Worm (Caenorhabditis elegans): ENCODE results near the gene str-171.

Gene str-171

ce11 chrV:15148800-15149199, 16.5 kb upstream of the str-171 start, which contains the start of gene T09F5.1:
T09F5.1 (plus strand) TSS chrV:15149100.
- TF ChIP-seq dsc-1 (tag; optimal IDR thresholded peaks at IDR 0.05) (no peak), F16B12.6 (tag; optimal IDR thresholded peaks at IDR 0.05) (no peak), lin-13 (GFP tag; optimal IDR thresholded peaks at IDR 0.05) (no peak), nhr-84 (tag; optimal IDR thresholded peaks at IDR 0.05) (no peak), unc-30 (tag; optimal IDR thresholded peaks at IDR 0.05) (no peak), lsy-2 (tag; optimal IDR thresholded peaks at IDR 0.05) (no peak)

- no peak for TF ChIP-seq nhr-12 (tag; optimal IDR thresholded peaks at IDR 0.05)
- TF ChIP-seq mab-9 (GFP tag; IDR thresholded peaks at IDR 0.05), result no peak
- TF ChIP-seq isw-1 (GFP tag; IDR thresholded peaks at IDR 0.05), result no peak
- no peak for TF ChIP-seq egl-27 (tag; optimal IDR thresholded peaks at IDR 0.05)
- TF ChIP-seq mdl-1 (tag; optimal IDR thresholded peaks at IDR 0.05), result no peak
- no peak for TF ChIP-seq alr-1 (tag; optimal IDR thresholded peaks at IDR 0.05; ENCODE audit: borderline replicate concordance)
- no peak for TF ChIP-seq dsc-1 (tag; optimal IDR thresholded peaks at IDR 0.05)
- TF ChIP-seq vab-15 (tag; optimal IDR thresholded peaks at IDR 0.05), result no peak
- no peak for TF ChIP-seq sptf-1 (tag; optimal IDR thresholded peaks at IDR 0.05)
- TF ChIP-seq fkh-8 (tag; optimal IDR thresholded peaks at IDR 0.05), result no peak
- TF ChIP-seq fkh-4 (tag; optimal IDR thresholded peaks at IDR 0.05; ENCODE audit: borderline replicate concordance), result no peak
- TF ChIP-seq swsn-7 (tag; optimal IDR thresholded peaks at IDR 0.05), result no peak
- TF ChIP-seq fos-1 (tag; optimal IDR thresholded peaks at IDR 0.05), result no peak
- TF ChIP-seq lin-13 (GFP tag; optimal IDR thresholded peaks at IDR 0.05), result no peak
- TF ChIP-seq grh-1 (GFP tag; IDR thresholded peaks at IDR 0.05), result no peak
- TF ChIP-seq sox-4 (tag; optimal IDR thresholded peaks at IDR 0.05), result no peak
- no peak for TF ChIP-seq ceh-63 (GFP tag; optimal IDR thresholded peaks at IDR 0.05)
- no peak for TF ChIP-seq pqm-1 (tag; optimal IDR thresholded peaks at IDR 0.05)
These were observed 15.5 kb upstream of the str-171 start, which contains the start of gene T09F5.20 for ce11 chrV:15147776-15148175. T09F5.20 (minus strand) TSS chrV:15147876.

DNA sequence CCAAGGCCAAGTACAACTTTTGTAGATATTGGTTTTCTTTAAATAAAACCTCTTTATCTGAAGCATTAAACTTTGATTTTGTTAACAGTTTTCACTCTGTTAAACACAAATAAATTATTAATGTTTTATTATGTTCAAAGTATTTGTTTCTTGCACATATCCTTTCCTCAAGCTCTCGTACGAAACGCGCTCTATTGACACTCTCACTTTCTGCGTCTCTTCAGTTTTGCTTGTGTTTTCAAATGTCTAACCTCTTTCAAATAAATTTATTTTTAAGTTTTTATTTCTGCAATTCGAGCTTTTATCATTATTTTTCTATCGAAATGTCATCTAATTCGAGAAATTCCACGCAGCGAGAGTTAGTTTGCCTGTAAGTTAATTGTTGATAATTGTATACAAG, 11.5 kb upstream of the str-171 start, which contains the start of gene K08F9.4:
Gene K08F9.4 (plus strand): TSS at position 222 of the 400 bp plus-strand sequence.
- no peak for TF ChIP-seq isw-1 (GFP tag; IDR thresholded peaks at IDR 0.05)
- peak; percentile 70 for TF ChIP-seq unc-130 (tag; optimal IDR thresholded peaks at IDR 0.05)
- no peak for TF ChIP-seq mdl-1 (tag; optimal IDR thresholded peaks at IDR 0.05)
- no peak for TF ChIP-seq ces-1 (GFP tag; optimal IDR thresholded peaks at IDR 0.05)
- no peak for TF ChIP-seq ets-5 (GFP tag; IDR thresholded peaks at IDR 0.05)
- TF ChIP-seq fkh-4 (tag; optimal IDR thresholded peaks at IDR 0.05; ENCODE audit: borderline replicate concordance), result no peak
- peak; percentile 24 to 71 (median 55) for TF ChIP-seq ceh-82 (tag; optimal IDR thresholded peaks at IDR 0.05)
- peak; percentile 38 for TF ChIP-seq unc-86 (tag; optimal IDR thresholded peaks at IDR 0.05)
- no peak for TF ChIP-seq zag-1 (tag; optimal IDR thresholded peaks at IDR 0.05)
- no peak for TF ChIP-seq ceh-90 (tag; optimal IDR thresholded peaks at IDR 0.05)
- no peak for TF ChIP-seq egl-13 (tag; optimal IDR thresholded peaks at IDR 0.05)
- peak; percentile 68 for TF ChIP-seq nhr-20 (tag; optimal IDR thresholded peaks at IDR 0.05)
- TF ChIP-seq pax-3 (tag; optimal IDR thresholded peaks at IDR 0.05), result no peak
- peak; percentile 84 for TF ChIP-seq lin-15B (tag; optimal IDR thresholded peaks at IDR 0.05)
- peak; percentile 72 for TF ChIP-seq snpc-4 (tag; optimal IDR thresholded peaks at IDR 0.05)
- TF ChIP-seq lin-39 (tag; optimal IDR thresholded peaks at IDR 0.05), result no peak
- no peak for TF ChIP-seq alr-1 (tag; optimal IDR thresholded peaks at IDR 0.05; ENCODE audit: borderline replicate concordance)
- no peak for TF ChIP-seq aly-2 (tag; optimal IDR thresholded peaks at IDR 0.05)
- TF ChIP-seq C34B4.2 (tag; optimal IDR thresholded peaks at IDR 0.05), result no peak
- no peak for TF ChIP-seq pag-3 (tag; optimal IDR thresholded peaks at IDR 0.05; ENCODE audit: borderline replicate concordance, insufficient read depth)
- TF ChIP-seq nhr-19 (GFP tag; conservative IDR thresholded peaks at IDR 0.05), result no peak
- no peak for TF ChIP-seq aha-1 (tag; optimal IDR thresholded peaks at IDR 0.05)
- peak; percentile 50 for TF ChIP-seq tbx-2 (tag; optimal IDR thresholded peaks at IDR 0.05)
- peak; percentile 83 for TF ChIP-seq mep-1 (tag; optimal IDR thresholded peaks at IDR 0.05)
- peak; percentile 31; the same call in 1 of the 2 replicates for TF ChIP-seq grh-1 (GFP tag; IDR thresholded peaks at IDR 0.05)
- no peak for TF ChIP-seq zip-4 (GFP tag; optimal IDR thresholded peaks at IDR 0.05)
- no peak for TF ChIP-seq ztf-11 (tag; optimal IDR thresholded peaks at IDR 0.05)
- peak; percentile 75 to 83 (median 79) for TF ChIP-seq dpl-1 (GFP tag; optimal IDR thresholded peaks at IDR 0.05)
- peak; percentile 70 for TF ChIP-seq skn-1 (tag; optimal IDR thresholded peaks at IDR 0.05)
- no peak for TF ChIP-seq ceh-88 (GFP tag; IDR thresholded peaks at IDR 0.05)
- no peak for TF ChIP-seq mab-9 (GFP tag; IDR thresholded peaks at IDR 0.05)
- peak; percentile 46 for TF ChIP-seq lir-3 (tag; optimal IDR thresholded peaks at IDR 0.05; ENCODE audit: poor library complexity)
- no peak for TF ChIP-seq nhr-77 (tag; optimal IDR thresholded peaks at IDR 0.05)
- TF ChIP-seq ama-1 (optimal IDR thresholded peaks at IDR 0.05), result no peak

Data from whole organism, L1 larva.